Fruit fly (Drosophila melanogaster): ENCODE data around the gene CG32687.

Gene CG32687

dm6 chrX:10473510-10474212, 13.3 kb downstream of the CG32687 start, which contains the start of gene CG2889 (continued):
- TF ChIP-seq CG14710 (tag; optimal IDR thresholded peaks at IDR 0.05) (peak; percentile 25), slp2 (GFP tag; optimal IDR thresholded peaks at IDR 0.05) (peak; percentile 34), al (GFP tag; IDR thresholded peaks at IDR 0.05) (no peak), Opbp (GFP tag; IDR thresholded peaks at IDR 0.05; ENCODE audit: partially characterized antibody) (peak; percentile 50; the same call in 2 of the 3 replicates), CG7839 (tag; optimal IDR thresholded peaks at IDR 0.05) (no peak), Ets65A (GFP tag) (peak; percentile 91), unc-4 (GFP tag; IDR thresholded peaks at IDR 0.05; ENCODE audit: partially characterized antibody) (0 out of 2 replicates have a peak, but pooled peaks have one; percentile 27), HLH54F (GFP tag; optimal IDR thresholded peaks at IDR 0.05) (peak; percentile 17), CG2129 (GFP tag; IDR thresholded peaks at IDR 0.05; ENCODE audit: partially characterized antibody) (peak; percentile 22; the same call in 1 of the 2 replicates), scrt (GFP tag; optimal IDR thresholded peaks at IDR 0.05) (no peak), CG12391 (tag; optimal IDR thresholded peaks at IDR 0.05) (peak; percentile 8), CG2199 (GFP tag; IDR thresholded peaks at IDR 0.05) (0 out of 3 replicates have a peak, but pooled peaks have one; percentile 13), Lhr (GFP tag; optimal IDR thresholded peaks at IDR 0.05) (peak; percentile 29), H15 (GFP tag; IDR thresholded peaks at IDR 0.05) (no peak), crc (GFP tag; optimal IDR thresholded peaks at IDR 0.05) (no peak), CG2116 (GFP tag; optimal IDR thresholded peaks at IDR 0.05) (peak; percentile 97), sna (GFP tag; IDR thresholded peaks at IDR 0.05; ENCODE audit: partially characterized antibody) (0 out of 2 replicates have a peak, but pooled peaks have one; percentile 49), btn (GFP tag; optimal IDR thresholded peaks at IDR 0.05) (no peak), CG15514 (GFP tag; optimal IDR thresholded peaks at IDR 0.05) (peak; percentile 46), CG13296 (GFP tag; optimal IDR thresholded peaks at IDR 0.05) (no peak), CG12769 (tag; optimal IDR thresholded peaks at IDR 0.05) (no peak), phol (tag; optimal IDR thresholded peaks at IDR 0.05) (peak; percentile 38), row (GFP tag; IDR thresholded peaks at IDR 0.05) (peak; percentile 52), CG10321 (GFP tag; IDR thresholded peaks at IDR 0.05) (peak; percentile 88), NC2α (GFP tag; optimal IDR thresholded peaks at IDR 0.05) (no peak), slbo (GFP tag; IDR thresholded peaks at IDR 0.05) (peak; percentile 48; the same call in 1 of the 2 replicates), CG7963 (GFP tag; IDR thresholded peaks at IDR 0.05; ENCODE audit: partially characterized antibody) (peak; percentile 41; the same call in 1 of the 3 replicates), B-H2 (GFP tag; optimal IDR thresholded peaks at IDR 0.05) (no peak), Doc3 (GFP tag; IDR thresholded peaks at IDR 0.05; ENCODE audit: partially characterized antibody) (peak; percentile 48; the same call in 1 of the 3 replicates), vvl (GFP tag; IDR thresholded peaks at IDR 0.05) (0 out of 2 replicates have a peak, but pooled peaks have one; percentile 10), sob (GFP tag; IDR thresholded peaks at IDR 0.05) (peak; percentile 17; the same call in 1 of the 2 replicates), Med (GFP tag) (peak; percentile 88), CG9727 (GFP tag; optimal IDR thresholded peaks at IDR 0.05) (peak; percentile 20), tap (tag; optimal IDR thresholded peaks at IDR 0.05) (no peak), CG17612 (GFP tag; IDR thresholded peaks at IDR 0.05) (no peak), Myb (GFP tag; optimal IDR thresholded peaks at IDR 0.05) (peak; percentile 38), Oaz (GFP tag; IDR thresholded peaks at IDR 0.05) (0 out of 2 replicates have a peak, but pooled peaks have one; percentile 20), CG7786 (GFP tag; optimal IDR thresholded peaks at IDR 0.05) (peak; percentile 32), zfh1 (GFP tag; IDR thresholded peaks at IDR 0.05) (peak; percentile 26; the same call in 1 of the 3 replicates), Sin3A (optimal IDR thresholded peaks at IDR 0.05) (peak; percentile 63), Bgb (GFP tag; IDR thresholded peaks at IDR 0.05; ENCODE audit: partially characterized antibody) (peak; percentile 65; the same call in 1 of the 2 replicates), CG30403 (GFP tag; optimal IDR thresholded peaks at IDR 0.05) (peak; percentile 16), inv (GFP tag; IDR thresholded peaks at IDR 0.05; ENCODE audit: partially characterized antibody) (peak; percentile 53; the same call in 1 of the 2 replicates), dm (GFP tag; optimal IDR thresholded peaks at IDR 0.05) (peak; percentile 59), Dll (GFP tag; IDR thresholded peaks at IDR 0.05; ENCODE audit: partially characterized antibody) (peak; percentile 66), nmo (GFP tag; optimal IDR thresholded peaks at IDR 0.05) (peak; percentile 46), CG32767 (GFP tag; IDR thresholded peaks at IDR 0.05) (0 out of 2 replicates have a peak, but pooled peaks have one; percentile 27), YL-1 (GFP tag; optimal IDR thresholded peaks at IDR 0.05) (peak; percentile 41)
